Fruit fly (Drosophila melanogaster) whole organism, embryonic: ENCODE measurements around the gene CG31381.
A peak's percentile ranks its signal among the peaks of the same experiment; 100 is the strongest.

ENCODE experiments used
- Bteb2 ChIP-seq: fragments of 200-800 bp; sonication (Bioruptor generic); optimal IDR thresholded peaks from 2 replicates; lab custom pipeline; 2016; ENCODE audit warnings: missing biosample characterization, missing genetic modification characterization
- CG10654 ChIP-seq: fragments of 200-800 bp; sonication (Bioruptor generic); optimal IDR thresholded peaks from 2 replicates; lab custom pipeline; 2016; ENCODE audit warnings: missing biosample characterization, missing genetic modification characterization
- CG11695 ChIP-seq: fragments of 200-800 bp; sonication (Bioruptor generic); IDR thresholded peaks from 3 replicates; pipeline ENCODE4 v1.3.6; 2022; ENCODE audit warnings: missing biosample characterization, missing genetic modification characterization
- CG12104 ChIP-seq: fragments of 200-800 bp; sonication (Bioruptor generic); optimal IDR thresholded peaks from 3 replicates; lab custom pipeline; 2016; ENCODE audit warnings: missing biosample characterization, missing genetic modification characterization
- CG12236 ChIP-seq: fragments of 200-800 bp; sonication (Bioruptor generic); optimal IDR thresholded peaks from 2 replicates; lab custom pipeline; 2016; ENCODE audit warnings: missing biosample characterization, missing genetic modification characterization
- CG12391 ChIP-seq: fragments of 200-800 bp; sonication (Bioruptor generic); optimal IDR thresholded peaks from 3 replicates; lab custom pipeline; 2018; ENCODE audit warnings: missing biosample characterization, mild to moderate bottlenecking, missing genetic modification characterization, moderate library complexity
- CG13624 ChIP-seq: fragments of 200-800 bp; sonication (Bioruptor generic); optimal IDR thresholded peaks from 2 replicates; lab custom pipeline; 2016; ENCODE audit warnings: missing biosample characterization, missing genetic modification characterization
- CG15011 ChIP-seq: fragments of 200-800 bp; sonication (Bioruptor generic); optimal IDR thresholded peaks from 3 replicates; lab custom pipeline; 2018; ENCODE audit warnings: missing biosample characterization, mild to moderate bottlenecking, missing genetic modification characterization
- CG1647 ChIP-seq: fragments of 200-800 bp; sonication (Bioruptor generic); optimal IDR thresholded peaks from 3 replicates; lab custom pipeline; 2016; ENCODE audit warnings: missing biosample characterization, missing genetic modification characterization
- CG17829 ChIP-seq: fragments of 200-800 bp; optimal IDR thresholded peaks from 2 replicates; lab custom pipeline; 2019; ENCODE audit warnings: missing biosample characterization, mild to moderate bottlenecking, missing genetic modification characterization, moderate library complexity
- CG18011 ChIP-seq: fragments of 200-800 bp; sonication (Bioruptor generic); optimal IDR thresholded peaks from 2 replicates; lab custom pipeline; 2017; ENCODE audit warnings: missing biosample characterization, missing genetic modification characterization, mild to moderate bottlenecking, moderate library complexity, missing genotype
- CG1832 ChIP-seq: fragments of 200-800 bp; sonication (Bioruptor generic); optimal IDR thresholded peaks from 2 replicates; lab custom pipeline; 2017; ENCODE audit warnings: missing biosample characterization, mild to moderate bottlenecking, missing genetic modification characterization, inconsistent platforms
- CG2120 ChIP-seq: fragments of 200-800 bp; sonication (Bioruptor generic); optimal IDR thresholded peaks from 3 replicates; lab custom pipeline; 2016; ENCODE audit warnings: missing biosample characterization, missing genetic modification characterization
- CG2199 ChIP-seq: fragments of 200-800 bp; sonication (Bioruptor generic); IDR thresholded peaks from 3 replicates; pipeline ENCODE4 v1.3.6; 2022; ENCODE audit warnings: missing biosample characterization, missing genetic modification characterization
- CG31365 ChIP-seq: fragments of 200-800 bp; sonication (Bioruptor generic); optimal IDR thresholded peaks from 2 replicates; lab custom pipeline; 2018; ENCODE audit warnings: missing biosample characterization, mild to moderate bottlenecking, missing genetic modification characterization
- CG31441 ChIP-seq: fragments of 200-800 bp; sonication (Bioruptor generic); IDR thresholded peaks from 2 replicates; pipeline ENCODE4 v1.3.6; 2022; ENCODE audit warnings: missing biosample characterization, missing genetic modification characterization
- CG4424 ChIP-seq: fragments of 200-800 bp; sonication (Bioruptor generic); optimal IDR thresholded peaks from 3 replicates; lab custom pipeline; 2016; ENCODE audit warnings: missing biosample characterization, missing genetic modification characterization
- Dbx ChIP-seq: fragments of 200-800 bp; sonication (Bioruptor generic); IDR thresholded peaks from 3 replicates; pipeline ENCODE4 v1.3.6; 2022; ENCODE audit warnings: missing biosample characterization, missing genetic modification characterization
- Dek ChIP-seq: fragments of 200-800 bp; sonication (Bioruptor generic); optimal IDR thresholded peaks from 3 replicates; lab custom pipeline; 2019; ENCODE audit warnings: missing biosample characterization, mild to moderate bottlenecking, missing genetic modification characterization, moderate library complexity
- Dfd ChIP-seq, 2 experiments: fragments of >200 bp; optimal IDR thresholded peaks; 2 replicates each; lab custom pipeline; 2017; ENCODE audit warnings: missing biosample characterization in 2 of 2, missing genetic modification characterization in 2 of 2
- ERR ChIP-seq: fragments of 200-800 bp; sonication (Bioruptor generic); optimal IDR thresholded peaks from 2 replicates; lab custom pipeline; 2016; ENCODE audit warnings: missing biosample characterization, missing genetic modification characterization
- H15 ChIP-seq: fragments of 200-800 bp; sonication (Bioruptor generic); IDR thresholded peaks from 3 replicates; pipeline ENCODE4 v1.3.6; 2022; ENCODE audit warnings: missing biosample characterization, missing genetic modification characterization
- Lpt ChIP-seq: fragments of >200 bp; optimal IDR thresholded peaks from 2 replicates; lab custom pipeline; 2018; ENCODE audit warnings: missing biosample characterization, missing genetic modification characterization
- Mad ChIP-seq: fragments of 200-800 bp; sonication (Bioruptor generic); optimal IDR thresholded peaks from 2 replicates; lab custom pipeline; 2016; ENCODE audit warnings: missing biosample characterization, missing genetic modification characterization
- Mes4 ChIP-seq: fragments of 200-800 bp; sonication (Bioruptor generic); optimal IDR thresholded peaks from 2 replicates; lab custom pipeline; 2016; ENCODE audit warnings: missing biosample characterization, missing genetic modification characterization
- Nf-YC ChIP-seq: fragments of 200-800 bp; optimal IDR thresholded peaks from 3 replicates; lab custom pipeline; 2019; ENCODE audit warnings: missing biosample characterization, mild to moderate bottlenecking, missing genetic modification characterization, moderate library complexity
- Oli ChIP-seq: fragments of 200-800 bp; sonication (Bioruptor generic); optimal IDR thresholded peaks from 2 replicates; lab custom pipeline; 2018; ENCODE audit warnings: missing biosample characterization, mild to moderate bottlenecking, missing genetic modification characterization, moderate library complexity
- Sin3A ChIP-seq: fragments of >200 bp; optimal IDR thresholded peaks from 2 replicates; lab custom pipeline; 2018
- Six4 ChIP-seq: fragments of 200-800 bp; sonication (Bioruptor generic); optimal IDR thresholded peaks from 2 replicates; lab custom pipeline; 2016; ENCODE audit warnings: missing biosample characterization, missing genetic modification characterization
- TFAM ChIP-seq: fragments of 200-800 bp; sonication (Bioruptor generic); optimal IDR thresholded peaks from 2 replicates; lab custom pipeline; 2017; ENCODE audit warnings: missing biosample characterization, missing genetic modification characterization, inconsistent platforms
- Usf ChIP-seq: fragments of 200-800 bp; sonication (Bioruptor generic); optimal IDR thresholded peaks from 2 replicates; lab custom pipeline; 2017; ENCODE audit warnings: missing genotype, missing biosample characterization, missing genetic modification characterization
- bcd ChIP-seq: fragments of 200-800 bp; sonication (Bioruptor generic); optimal IDR thresholded peaks from 2 replicates; lab custom pipeline; 2017; ENCODE audit warnings: missing biosample characterization, mild to moderate bottlenecking, missing genetic modification characterization
- dimm ChIP-seq: fragments of 200-800 bp; sonication (Bioruptor generic); IDR thresholded peaks from 2 replicates; pipeline ENCODE4 v1.3.6; 2022; ENCODE audit warnings: missing biosample characterization, missing genetic modification characterization
- disco-r ChIP-seq: fragments of 200-800 bp; sonication (Bioruptor generic); optimal IDR thresholded peaks from 2 replicates; lab custom pipeline; 2016; ENCODE audit warnings: missing biosample characterization, missing genetic modification characterization
- dmrt99B ChIP-seq: fragments of 200-800 bp; sonication (Bioruptor generic); optimal IDR thresholded peaks from 2 replicates; lab custom pipeline; 2018; ENCODE audit warnings: missing biosample characterization, mild to moderate bottlenecking, missing genetic modification characterization, moderate library complexity
- dpn ChIP-seq, 2 experiments: fragments of 200-800 bp; sonication (Bioruptor generic); optimal IDR thresholded peaks; 3 replicates each; lab custom pipeline; 2016; ENCODE audit warnings: missing biosample characterization in 2 of 2, missing genetic modification characterization in 2 of 2
- gem ChIP-seq: fragments of 200-800 bp; sonication (Bioruptor generic); optimal IDR thresholded peaks from 2 replicates; lab custom pipeline; 2019; ENCODE audit warnings: missing biosample characterization, mild to moderate bottlenecking, missing genetic modification characterization, moderate library complexity
- ind ChIP-seq: fragments of 200-800 bp; sonication (Bioruptor generic); optimal IDR thresholded peaks from 3 replicates; lab custom pipeline; 2016; ENCODE audit warnings: missing biosample characterization, missing genetic modification characterization
- inv ChIP-seq: fragments of 200-800 bp; sonication (Bioruptor generic); IDR thresholded peaks from 2 replicates; pipeline ENCODE4 v1.3.6; 2022; ENCODE audit warnings: missing biosample characterization, missing genetic modification characterization; ENCODE audit not compliant: partially characterized antibody
- lab ChIP-seq: fragments of 200-800 bp; sonication (Bioruptor generic); optimal IDR thresholded peaks from 3 replicates; lab custom pipeline; 2017; ENCODE audit warnings: missing biosample characterization, missing genetic modification characterization, mild to moderate bottlenecking, moderate library complexity, missing genetic modification reagents
- luna ChIP-seq: fragments of 200-800 bp; sonication (Bioruptor generic); optimal IDR thresholded peaks from 2 replicates; lab custom pipeline; 2016; ENCODE audit warnings: missing biosample characterization, missing genetic modification characterization
- pan ChIP-seq, 4 experiments: fragments of >200 bp in 3 of 4; fragments of 200-800 bp in 1 of 4; sonication (Bioruptor generic) in 1 of 4; optimal IDR thresholded peaks in 3 of 4; IDR thresholded peaks in 1 of 4; 2 replicates each; pipeline versions ENCODE4 v1.3.6 to Lab custom; 2017 to 2022; ENCODE audit warnings: missing biosample characterization in 2 of 4, missing genetic modification characterization in 2 of 4, mixed read lengths in 1 of 4
- pnt ChIP-seq: fragments of 200-800 bp; sonication (Bioruptor generic); optimal IDR thresholded peaks from 3 replicates; lab custom pipeline; 2016; ENCODE audit warnings: missing biosample characterization, missing genetic modification characterization
- row ChIP-seq: fragments of 200-800 bp; sonication (Bioruptor generic); IDR thresholded peaks from 3 replicates; pipeline ENCODE4 v1.3.6; 2022; ENCODE audit warnings: missing biosample characterization, missing genetic modification characterization
- sd ChIP-seq: fragments of 200-800 bp; sonication (Bioruptor generic); optimal IDR thresholded peaks from 3 replicates; lab custom pipeline; 2018; ENCODE audit warnings: missing biosample characterization, mild to moderate bottlenecking, missing genetic modification characterization, moderate library complexity
- shn ChIP-seq: fragments of 200-800 bp; sonication (Bioruptor generic); optimal IDR thresholded peaks from 3 replicates; lab custom pipeline; 2016; ENCODE audit warnings: missing biosample characterization, missing genetic modification characterization
- slbo ChIP-seq: fragments of 200-800 bp; sonication (Bioruptor generic); IDR thresholded peaks from 2 replicates; pipeline ENCODE4 v1.3.6; 2022; ENCODE audit warnings: missing biosample characterization, missing genetic modification characterization
- sqz ChIP-seq: fragments of 200-800 bp; sonication (Bioruptor generic); optimal IDR thresholded peaks from 3 replicates; lab custom pipeline; 2018; ENCODE audit warnings: missing biosample characterization, mild to moderate bottlenecking, missing genetic modification characterization
- tio ChIP-seq: fragments of 200-800 bp; sonication (Bioruptor generic); optimal IDR thresholded peaks from 2 replicates; lab custom pipeline; 2017; ENCODE audit warnings: missing biosample characterization, missing genetic modification characterization, inconsistent platforms
- tna ChIP-seq: fragments of 200-800 bp; sonication (Bioruptor generic); IDR thresholded peaks from 2 replicates; pipeline ENCODE4 v1.3.6; 2022; ENCODE audit warnings: missing biosample characterization, missing genetic modification characterization; ENCODE audit not compliant: partially characterized antibody
- wor ChIP-seq: fragments of 200-800 bp; sonication (Bioruptor generic); IDR thresholded peaks from 2 replicates; pipeline ENCODE4 v1.3.6; 2022; ENCODE audit warnings: missing biosample characterization, missing genetic modification characterization
- yki ChIP-seq: fragments of >200 bp; optimal IDR thresholded peaks from 3 replicates; lab custom pipeline; 2018

The CG31381 gene

DNA sequence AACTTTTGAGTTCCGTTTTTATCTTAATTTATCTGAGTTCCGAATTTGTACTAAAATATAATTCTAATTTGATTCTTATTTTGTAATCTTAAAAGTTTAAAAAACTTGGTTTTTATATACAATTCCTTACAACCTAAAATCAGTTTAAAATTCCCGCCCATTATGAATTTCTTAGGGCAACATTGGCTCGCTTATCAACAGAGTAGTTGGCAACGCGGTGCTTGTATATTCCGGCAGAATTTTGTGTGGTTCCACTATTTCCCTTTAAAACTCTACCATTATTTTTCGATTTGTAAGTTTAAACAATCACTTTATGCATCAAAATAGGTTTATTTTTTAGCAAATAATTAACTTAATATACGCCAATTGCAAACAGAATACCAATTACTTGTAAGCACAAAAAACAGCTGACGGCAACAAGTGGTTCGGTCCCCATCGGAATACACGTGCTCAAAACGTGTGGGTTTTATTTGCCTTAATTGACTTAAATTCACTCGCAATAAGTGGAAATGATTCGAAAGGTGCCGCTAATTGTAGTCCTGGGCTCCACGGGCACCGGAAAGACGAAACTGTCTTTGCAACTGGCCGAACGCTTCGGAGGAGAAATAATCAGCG is at the start of gene CG31381, which contains the start of gene CG11089 (continued):
- TF ChIP-seq CG1832 (GFP tag; lab: Kevin White, UChicago): no peak
- TF ChIP-seq CG15011 (GFP tag; lab: Kevin White, UChicago): no peak
- TF ChIP-seq bcd (GFP tag; lab: Kevin White, UChicago): no peak
- TF ChIP-seq Lpt (GFP tag; lab: Kevin White, UChicago): no peak
- TF ChIP-seq tio (GFP tag; lab: Kevin White, UChicago): no peak
- no peak for TF ChIP-seq CG1647 (GFP tag; lab: Kevin White, UChicago)
- TF ChIP-seq CG12236 (GFP tag; lab: Kevin White, UChicago): no peak
- no peak for TF ChIP-seq inv
- no peak for TF ChIP-seq yki
- TF ChIP-seq Oli: no peak
- TF ChIP-seq Dfd (GFP tag; optimal IDR thresholded peaks at IDR 0.05; lab: Kevin White, UChicago): no peak
- TF ChIP-seq ind (GFP tag; lab: Kevin White, UChicago): no peak
- no peak for TF ChIP-seq shn
- TF ChIP-seq wor (GFP tag; lab: Robert Waterston, UW): no peak
- TF ChIP-seq CG4424: no peak
- TF ChIP-seq Mad: no peak
- TF ChIP-seq Bteb2: no peak
- TF ChIP-seq row (GFP tag; lab: Robert Waterston, UW): no peak
- TF ChIP-seq tna (GFP tag; lab: Robert Waterston, UW): no peak
- no peak for TF ChIP-seq CG10654
- TF ChIP-seq CG17829 (tag; lab: Kevin White, UChicago): peak; percentile 39
- peak; percentile 38 for TF ChIP-seq CG12104 (GFP tag; lab: Kevin White, UChicago)
- TF ChIP-seq dpn (GFP tag; optimal IDR thresholded peaks at IDR 0.05; lab: Kevin White, UChicago): no peak
- TF ChIP-seq slbo (GFP tag; lab: Robert Waterston, UW): no peak
- TF ChIP-seq Mes4: no peak
- no peak for TF ChIP-seq dmrt99B (tag; lab: Kevin White, UChicago)
- TF ChIP-seq sd: no peak
- TF ChIP-seq CG2199 (GFP tag; lab: Robert Waterston, UW): no peak
- TF ChIP-seq sqz (GFP tag; lab: Kevin White, UChicago): no peak
- no peak for TF ChIP-seq pan (optimal IDR thresholded peaks at IDR 0.05; lab: Kevin White, UChicago)
- TF ChIP-seq pan (GFP tag; optimal IDR thresholded peaks at IDR 0.05 in 1 of 2, IDR thresholded peaks at IDR 0.05 in 1 of 2): no peak
- TF ChIP-seq Six4 (GFP tag; lab: Kevin White, UChicago): no peak
- TF ChIP-seq lab (GFP tag; lab: Kevin White, UChicago): no peak
- TF ChIP-seq Dbx (GFP tag; lab: Robert Waterston, UW): no peak
- TF ChIP-seq CG18011 (GFP tag; lab: Kevin White, UChicago): no peak
- no peak for TF ChIP-seq dimm (GFP tag; lab: Robert Waterston, UW)
- no peak for TF ChIP-seq Usf (GFP tag; lab: Kevin White, UChicago)
- TF ChIP-seq CG12391 (tag; lab: Kevin White, UChicago): peak; percentile 61
- TF ChIP-seq ERR: no peak
- TF ChIP-seq gem (tag; lab: Kevin White, UChicago): no peak
- peak; percentile 6 for TF ChIP-seq Sin3A
- peak; percentile 32 for TF ChIP-seq Dek (tag; lab: Kevin White, UChicago)
- no peak for TF ChIP-seq luna (GFP tag; lab: Kevin White, UChicago)
- no peak for TF ChIP-seq CG11695 (GFP tag; lab: Robert Waterston, UW)
- no peak for TF ChIP-seq Nf-YC
- TF ChIP-seq H15 (GFP tag; lab: Robert Waterston, UW): no peak
- TF ChIP-seq CG2120 (GFP tag; lab: Kevin White, UChicago): no peak
- TF ChIP-seq CG31441 (GFP tag; lab: Robert Waterston, UW): 0 out of 2 replicates have a peak, but pooled peaks have one; percentile 7
- TF ChIP-seq TFAM (GFP tag; lab: Kevin White, UChicago): no peak
- TF ChIP-seq disco-r (GFP tag; lab: Kevin White, UChicago): no peak
- TF ChIP-seq CG31365: no peak
- no peak for TF ChIP-seq CG13624 (GFP tag; lab: Kevin White, UChicago)
- no peak for TF ChIP-seq pnt (GFP tag; lab: Kevin White, UChicago)
